Worm (Caenorhabditis elegans): ENCODE measurements around the gene F49E2.2.

Gene F49E2.2

ce11 chrX:9546640-9547039 is 19.9 kb upstream of the F49E2.2 start:
- TF ChIP-seq W03F9.2 (tag; optimal IDR thresholded peaks at IDR 0.05) (no peak), him-1 (tag; optimal IDR thresholded peaks at IDR 0.05) (no peak), dao-5 (tag; optimal IDR thresholded peaks at IDR 0.05) (no peak)

ce11 chrX:9547264-9547751 is 19.2 kb upstream of the F49E2.2 start:
- TF ChIP-seq W03F9.2 (tag; optimal IDR thresholded peaks at IDR 0.05) (no peak), him-1 (tag; optimal IDR thresholded peaks at IDR 0.05) (no peak)

ce11 chrX:9548011-9548795 is 18.3 kb upstream of the F49E2.2 start:
- TF ChIP-seq W03F9.2 (tag; optimal IDR thresholded peaks at IDR 0.05), result no peak
- TF ChIP-seq him-1 (tag; optimal IDR thresholded peaks at IDR 0.05), result no peak
- TF ChIP-seq dao-5 (tag; optimal IDR thresholded peaks at IDR 0.05), result no peak

- TF ChIP-seq W03F9.2 (tag; optimal IDR thresholded peaks at IDR 0.05) (no peak), him-1 (tag; optimal IDR thresholded peaks at IDR 0.05) (no peak), dao-5 (tag; optimal IDR thresholded peaks at IDR 0.05) (no peak)
These were observed 17.6 kb upstream of the F49E2.2 start for ce11 chrX:9548890-9549289.

- TF ChIP-seq him-1 (tag; optimal IDR thresholded peaks at IDR 0.05) (no peak), dao-5 (tag; optimal IDR thresholded peaks at IDR 0.05) (no peak), W03F9.2 (tag; optimal IDR thresholded peaks at IDR 0.05) (no peak)
These were observed 16.7 kb upstream of the F49E2.2 start for ce11 chrX:9549657-9550369.

ce11 chrX:9550519-9550918 is 16.0 kb upstream of the F49E2.2 start:
- TF ChIP-seq W03F9.2 (tag; optimal IDR thresholded peaks at IDR 0.05) (no peak), him-1 (tag; optimal IDR thresholded peaks at IDR 0.05) (no peak), dao-5 (tag; optimal IDR thresholded peaks at IDR 0.05) (no peak)

ce11 chrX:9551112-9551511 is 15.4 kb upstream of the F49E2.2 start:
- TF ChIP-seq W03F9.2 (tag; optimal IDR thresholded peaks at IDR 0.05) (no peak), him-1 (tag; optimal IDR thresholded peaks at IDR 0.05) (peak; percentile 30), dao-5 (tag; optimal IDR thresholded peaks at IDR 0.05) (no peak)

ce11 chrX:9552404-9552803 is 14.1 kb upstream of the F49E2.2 start:
- TF ChIP-seq him-1 (tag; optimal IDR thresholded peaks at IDR 0.05) (no peak), W03F9.2 (tag; optimal IDR thresholded peaks at IDR 0.05) (no peak), dao-5 (tag; optimal IDR thresholded peaks at IDR 0.05) (no peak)

ce11 chrX:9553095-9553494 is 13.4 kb upstream of the F49E2.2 start:
- no peak for TF ChIP-seq W03F9.2 (tag; optimal IDR thresholded peaks at IDR 0.05)
- no peak for TF ChIP-seq him-1 (tag; optimal IDR thresholded peaks at IDR 0.05)
- no peak for TF ChIP-seq dao-5 (tag; optimal IDR thresholded peaks at IDR 0.05)

ce11 chrX:9555238-9555637 is 11.3 kb upstream of the F49E2.2 start:
- TF ChIP-seq dao-5 (tag; optimal IDR thresholded peaks at IDR 0.05) (no peak), W03F9.2 (tag; optimal IDR thresholded peaks at IDR 0.05) (no peak), him-1 (tag; optimal IDR thresholded peaks at IDR 0.05) (no peak)

ce11 chrX:9556038-9556437 is 10.5 kb upstream of the F49E2.2 start:
- TF ChIP-seq him-1 (tag; optimal IDR thresholded peaks at IDR 0.05), result no peak
- no peak for TF ChIP-seq dao-5 (tag; optimal IDR thresholded peaks at IDR 0.05)
- TF ChIP-seq W03F9.2 (tag; optimal IDR thresholded peaks at IDR 0.05), result no peak

- TF ChIP-seq dao-5 (tag; optimal IDR thresholded peaks at IDR 0.05) (no peak), him-1 (tag; optimal IDR thresholded peaks at IDR 0.05) (no peak), W03F9.2 (tag; optimal IDR thresholded peaks at IDR 0.05) (no peak)
These were observed 5.6 kb upstream of the F49E2.2 start for ce11 chrX:9560931-9561330.

- TF ChIP-seq him-1 (tag; optimal IDR thresholded peaks at IDR 0.05), result no peak
- TF ChIP-seq dao-5 (tag; optimal IDR thresholded peaks at IDR 0.05), result no peak
- no peak for TF ChIP-seq W03F9.2 (tag; optimal IDR thresholded peaks at IDR 0.05)
These were observed 648 bp upstream of the F49E2.2 start, which contains the start of gene moc-5 for ce11 chrX:9565881-9566280. Gene moc-5 (minus strand): TSS chrX:9565981.

ce11 chrX:9568574-9568973 is 2.0 kb downstream of the F49E2.2 start:
- TF ChIP-seq W03F9.2 (tag; optimal IDR thresholded peaks at IDR 0.05), result no peak

Measured in whole organism, L4/young adult.